Worm (Caenorhabditis elegans): ENCODE measurements around the gene mltn-13.

- no peak for TF ChIP-seq lsy-2 (tag; optimal IDR thresholded peaks at IDR 0.05)
- TF ChIP-seq dpl-1 (GFP tag; optimal IDR thresholded peaks at IDR 0.05), result no peak
- no peak for TF ChIP-seq unc-62 (GFP tag; optimal IDR thresholded peaks at IDR 0.05)
- TF ChIP-seq ama-1 (optimal IDR thresholded peaks at IDR 0.05), result no peak
- TF ChIP-seq nhr-11 (tag; optimal IDR thresholded peaks at IDR 0.05), result no peak
- no peak for TF ChIP-seq rnt-1 (tag; optimal IDR thresholded peaks at IDR 0.05)
Measured at ce11 chrX:4451936-4452335, 3.8 kb upstream of the mltn-13 start.
